Worm (Caenorhabditis elegans) whole organism, young adult: Measurements from ENCODE around the gene maa-1.

Experiments
- B0261.1 ChIP-seq: sonication (generic microtip); optimal IDR thresholded peaks from 2 replicates; lab custom pipeline; 2016; ENCODE audit warnings: mild to moderate bottlenecking, missing genetic modification characterization, moderate library complexity, missing compliant biosample characterization
- C17E4.6 ChIP-seq: fragments of 200-800 bp; sonication (Bioruptor generic); IDR thresholded peaks from 2 replicates; pipeline ENCODE4 v1.3.6; 2022; ENCODE audit warnings: missing genetic modification reagents, missing genetic modification characterization, missing compliant biosample characterization
- D2030.7 ChIP-seq: fragments of 200-800 bp; sonication (Bioruptor generic); IDR thresholded peaks from 2 replicates; pipeline ENCODE4 v1.3.6; 2022; ENCODE audit warnings: missing genetic modification reagents, missing genetic modification characterization, missing compliant biosample characterization
- F10E7.11 ChIP-seq: sonication (generic microtip); optimal IDR thresholded peaks from 2 replicates; lab custom pipeline; 2017; ENCODE audit warnings: mild to moderate bottlenecking, missing genetic modification characterization, moderate library complexity, missing compliant biosample characterization
- F37B4.10 ChIP-seq: fragments of 200-800 bp; sonication (Bioruptor generic); IDR thresholded peaks from 2 replicates; pipeline ENCODE4 v1.3.6; 2022; ENCODE audit warnings: missing genetic modification characterization, missing compliant biosample characterization
- F39B2.1 ChIP-seq: fragments of 200-800 bp; sonication (Bioruptor generic); IDR thresholded peaks from 2 replicates; pipeline ENCODE4 v1.3.6; 2022; ENCODE audit warnings: missing genetic modification reagents, missing genetic modification characterization, missing compliant biosample characterization
- F52B5.7 ChIP-seq: sonication (generic microtip); optimal IDR thresholded peaks from 2 replicates; lab custom pipeline; 2016; ENCODE audit warnings: mild to moderate bottlenecking, missing genetic modification characterization, missing compliant biosample characterization
- T07F8.4 ChIP-seq: sonication (generic microtip); optimal IDR thresholded peaks from 2 replicates; lab custom pipeline; 2016; ENCODE audit warnings: mild to moderate bottlenecking, missing genetic modification characterization, moderate library complexity, missing compliant biosample characterization
- T26A5.8 ChIP-seq: sonication (generic microtip); optimal IDR thresholded peaks from 2 replicates; lab custom pipeline; 2016; ENCODE audit warnings: missing genetic modification characterization, missing compliant biosample characterization
- Y53F4B.3 ChIP-seq: fragments of 200-800 bp; sonication (Bioruptor generic); IDR thresholded peaks from 2 replicates; pipeline ENCODE4 v1.3.6; 2022; ENCODE audit warnings: missing genetic modification reagents, missing genetic modification characterization, missing compliant biosample characterization
- Y67H2A.10 ChIP-seq: fragments of 200-800 bp; sonication (Bioruptor generic); conservative IDR thresholded peaks from 2 replicates; pipeline ENCODE4 v1.3.6; 2022; ENCODE audit warnings: missing genetic modification reagents, missing genetic modification characterization, missing compliant biosample characterization
- Y95B8A.8 ChIP-seq: fragments of 200-800 bp; sonication (Bioruptor generic); IDR thresholded peaks from 2 replicates; pipeline ENCODE4 v1.3.6; 2022; ENCODE audit warnings: missing genetic modification reagents, missing genetic modification characterization, missing compliant biosample characterization
- akir-1 ChIP-seq: fragments of 200-800 bp; sonication (Bioruptor generic); optimal IDR thresholded peaks from 2 replicates; lab custom pipeline; 2018; ENCODE audit warnings: mild to moderate bottlenecking, missing genetic modification characterization, moderate library complexity, missing compliant biosample characterization
- athp-1 ChIP-seq: sonication (generic microtip); optimal IDR thresholded peaks from 2 replicates; lab custom pipeline; 2017; ENCODE audit warnings: mild to moderate bottlenecking, missing genetic modification characterization, missing compliant biosample characterization
- attf-6 ChIP-seq: fragments of 200-800 bp; sonication (Bioruptor generic); IDR thresholded peaks from 2 replicates; pipeline ENCODE4 v1.3.6; 2022; ENCODE audit warnings: missing genetic modification reagents, missing genetic modification characterization, missing compliant biosample characterization
- cebp-1 ChIP-seq, 2 experiments: fragments of 200-800 bp in 1 of 2; sonication (Bioruptor generic) in 1 of 2; sonication (generic microtip) in 1 of 2; IDR thresholded peaks in 1 of 2; optimal IDR thresholded peaks in 1 of 2; 2 replicates each; pipeline versions ENCODE4 v1.3.6 to Lab custom; 2017 to 2022; ENCODE audit warnings: missing compliant biosample characterization in 2 of 2, missing genetic modification characterization in 2 of 2, mild to moderate bottlenecking in 1 of 2, missing genetic modification reagents in 1 of 2, moderate library complexity in 1 of 2
- ceh-27 ChIP-seq: fragments of 200-800 bp; sonication (Bioruptor generic); optimal IDR thresholded peaks from 2 replicates; lab custom pipeline; 2018; ENCODE audit warnings: mild to moderate bottlenecking, missing genetic modification characterization, moderate library complexity, missing compliant biosample characterization
- ceh-40 ChIP-seq: fragments of 200-800 bp; sonication (Bioruptor generic); IDR thresholded peaks from 2 replicates; pipeline ENCODE4 v1.3.6; 2022; ENCODE audit warnings: missing genetic modification characterization, missing compliant biosample characterization
- ceh-58 ChIP-seq: fragments of 200-800 bp; sonication (Bioruptor generic); IDR thresholded peaks from 2 replicates; pipeline ENCODE4 v1.3.6; 2022; ENCODE audit warnings: missing genetic modification characterization, missing compliant biosample characterization
- chd-7 ChIP-seq: sonication (generic microtip); optimal IDR thresholded peaks from 2 replicates; lab custom pipeline; 2016; ENCODE audit warnings: mild to moderate bottlenecking, missing genetic modification characterization, moderate library complexity, missing compliant biosample characterization
- die-1 ChIP-seq: sonication (generic microtip); optimal IDR thresholded peaks from 2 replicates; lab custom pipeline; 2016; ENCODE audit warnings: missing genotype, mild to moderate bottlenecking, missing genetic modification characterization, missing compliant biosample characterization
- dox-1 ChIP-seq: fragments of 200-800 bp; sonication (Bioruptor generic); IDR thresholded peaks from 2 replicates; pipeline ENCODE4 v1.3.6; 2022; ENCODE audit warnings: missing genetic modification reagents, missing genetic modification characterization, missing compliant biosample characterization
- dpff-1 ChIP-seq: sonication (generic microtip); optimal IDR thresholded peaks from 2 replicates; lab custom pipeline; 2017; ENCODE audit warnings: mild to moderate bottlenecking, missing genetic modification characterization, missing compliant biosample characterization
- efl-1 ChIP-seq: fragments of 150-350 bp; optimal IDR thresholded peaks from 2 replicates; lab custom pipeline; 2014; ENCODE audit warnings: missing biosample characterization, missing genetic modification reagents, missing genetic modification characterization
- egrh-3 ChIP-seq: fragments of 200-800 bp; sonication (Bioruptor generic); IDR thresholded peaks from 2 replicates; pipeline ENCODE4 v1.3.6; 2022; ENCODE audit warnings: missing genetic modification reagents, missing genetic modification characterization, missing compliant biosample characterization
- fkh-3 ChIP-seq: sonication (generic microtip); optimal IDR thresholded peaks from 2 replicates; lab custom pipeline; 2016; ENCODE audit warnings: mild to moderate bottlenecking, missing genetic modification characterization, missing compliant biosample characterization
- him-1 ChIP-seq: sonication (generic microtip); optimal IDR thresholded peaks from 2 replicates; lab custom pipeline; 2016; ENCODE audit warnings: missing genotype, missing genetic modification reagents, missing genetic modification characterization, missing compliant biosample characterization
- hrde-1 ChIP-seq: sonication (generic microtip); optimal IDR thresholded peaks from 2 replicates; lab custom pipeline; 2016; ENCODE audit warnings: missing genetic modification characterization, mild to moderate bottlenecking, missing compliant biosample characterization, moderate library complexity, missing genotype, missing genetic modification reagents, borderline replicate concordance
- hsf-1 ChIP-seq: fragments of 200-800 bp; sonication (Bioruptor generic); IDR thresholded peaks from 2 replicates; pipeline ENCODE4 v1.3.6; 2022; ENCODE audit warnings: missing genetic modification reagents, missing genetic modification characterization, missing compliant biosample characterization
- lag-1 ChIP-seq: fragments of 200-800 bp; sonication (Bioruptor generic); IDR thresholded peaks from 2 replicates; pipeline ENCODE4 v1.3.6; 2022; ENCODE audit warnings: missing genetic modification reagents, missing genetic modification characterization, missing compliant biosample characterization
- lin-40 ChIP-seq: sonication (generic microtip); optimal IDR thresholded peaks from 2 replicates; lab custom pipeline; 2016; ENCODE audit warnings: missing genetic modification characterization, mild to moderate bottlenecking, missing compliant biosample characterization, missing genotype, missing genetic modification reagents
- lin-54 ChIP-seq: fragments of 200-800 bp; sonication (Bioruptor generic); optimal IDR thresholded peaks from 2 replicates; lab custom pipeline; 2018; ENCODE audit warnings: mild to moderate bottlenecking, missing genetic modification characterization, missing compliant biosample characterization
- nfya-1 ChIP-seq: sonication (generic microtip); optimal IDR thresholded peaks from 2 replicates; lab custom pipeline; 2017; ENCODE audit warnings: antibody characterized with exemption, missing compliant biosample characterization, missing genetic modification characterization, borderline replicate concordance; ENCODE audit not compliant: insufficient read depth
- nfya-2 ChIP-seq: fragments of 200-800 bp; sonication (Bioruptor generic); IDR thresholded peaks from 2 replicates; pipeline ENCODE4 v1.3.6; 2022; ENCODE audit warnings: missing genetic modification reagents, missing genetic modification characterization, missing compliant biosample characterization
- nhr-120 ChIP-seq: fragments of 200-800 bp; sonication (Bioruptor generic); IDR thresholded peaks from 2 replicates; pipeline ENCODE4 v1.3.6; 2022; ENCODE audit warnings: missing genetic modification characterization, missing compliant biosample characterization
- nhr-179 ChIP-seq: sonication (generic microtip); optimal IDR thresholded peaks from 2 replicates; lab custom pipeline; 2016; ENCODE audit warnings: mild to moderate bottlenecking, missing genetic modification characterization, missing compliant biosample characterization
- nhr-27 ChIP-seq: fragments of 200-800 bp; sonication (Bioruptor generic); optimal IDR thresholded peaks from 2 replicates; lab custom pipeline; 2018; ENCODE audit warnings: mild to moderate bottlenecking, missing genetic modification characterization, moderate library complexity, missing compliant biosample characterization
- nhr-80 ChIP-seq: sonication (generic microtip); optimal IDR thresholded peaks from 2 replicates; lab custom pipeline; 2016; ENCODE audit warnings: missing genetic modification characterization, missing compliant biosample characterization
- nhr-90 ChIP-seq: sonication (generic microtip); optimal IDR thresholded peaks from 2 replicates; lab custom pipeline; 2016; ENCODE audit warnings: missing genotype, mild to moderate bottlenecking, missing genetic modification characterization, missing compliant biosample characterization
- rpc-1 ChIP-seq, 2 experiments: fragments of 150-350 bp in 1 of 2; sonication (generic microtip) in 1 of 2; optimal IDR thresholded peaks; 2 replicates each; lab custom pipeline; 2014 to 2018; ENCODE audit warnings: missing biosample characterization in 1 of 2, missing genetic modification characterization in 1 of 2, missing genetic modification reagents in 1 of 2, missing genotype in 1 of 2
- snpc-1.3 ChIP-seq: sonication (generic microtip); optimal IDR thresholded peaks from 2 replicates; lab custom pipeline; 2017; ENCODE audit warnings: missing genetic modification characterization, mild to moderate bottlenecking, missing compliant biosample characterization, antibody characterized with exemption, moderate library complexity, missing genotype, missing genetic modification reagents; ENCODE audit not compliant: insufficient read depth
- somi-1 ChIP-seq: fragments of 200-800 bp; sonication (Bioruptor generic); optimal IDR thresholded peaks from 2 replicates; lab custom pipeline; 2018; ENCODE audit warnings: mild to moderate bottlenecking, missing genetic modification characterization, missing compliant biosample characterization
- sptf-2 ChIP-seq: fragments of 200-800 bp; sonication (Bioruptor generic); optimal IDR thresholded peaks from 2 replicates; lab custom pipeline; 2018; ENCODE audit warnings: mild to moderate bottlenecking, missing genetic modification characterization, missing compliant biosample characterization
- tbx-9 ChIP-seq: sonication (generic microtip); optimal IDR thresholded peaks from 2 replicates; lab custom pipeline; 2016; ENCODE audit warnings: borderline replicate concordance, missing genetic modification characterization, inconsistent platforms, missing compliant biosample characterization
- unc-130 ChIP-seq: sonication (generic microtip); optimal IDR thresholded peaks from 2 replicates; lab custom pipeline; 2016; ENCODE audit warnings: missing genetic modification reagents, missing genetic modification characterization, missing compliant biosample characterization
- unc-62 ChIP-seq: fragments of 150-350 bp; optimal IDR thresholded peaks from 2 replicates; lab custom pipeline; 2014; ENCODE audit warnings: missing biosample characterization, missing genetic modification reagents, missing genetic modification characterization
- ztf-22 ChIP-seq: fragments of 200-800 bp; sonication (Bioruptor generic); optimal IDR thresholded peaks from 2 replicates; lab custom pipeline; 2018; ENCODE audit warnings: mild to moderate bottlenecking, missing genetic modification characterization, moderate library complexity, missing compliant biosample characterization
- ztf-25 ChIP-seq: fragments of 200-800 bp; sonication (Bioruptor generic); IDR thresholded peaks from 2 replicates; pipeline ENCODE4 v1.3.6; 2022; ENCODE audit warnings: missing genetic modification reagents, missing genetic modification characterization, missing compliant biosample characterization
- ztf-3 ChIP-seq: fragments of 200-800 bp; sonication (Bioruptor generic); optimal IDR thresholded peaks from 2 replicates; lab custom pipeline; 2018; ENCODE audit warnings: mild to moderate bottlenecking, missing genetic modification characterization, missing compliant biosample characterization

The maa-1 gene

ce11 chrIII:11870009-11870408, 47.7 kb upstream of the maa-1 start (continued):
- TF ChIP-seq akir-1: no peak
- no peak for TF ChIP-seq nfya-1 (tag; lab: Kevin White, UChicago)
- TF ChIP-seq F10E7.11 (tag; lab: Kevin White, UChicago): no peak
- TF ChIP-seq efl-1: no peak
- TF ChIP-seq T07F8.4 (tag; lab: Kevin White, UChicago): no peak
- peak; percentile 1 for TF ChIP-seq lin-54
- TF ChIP-seq C17E4.6 (GFP tag; lab: Robert Waterston, UW): no peak
- TF ChIP-seq Y53F4B.3 (GFP tag; lab: Robert Waterston, UW): no peak
- no peak for TF ChIP-seq unc-62 (GFP tag; lab: Kevin White, UChicago)
- no peak for TF ChIP-seq D2030.7
- no peak for TF ChIP-seq T26A5.8 (tag; lab: Kevin White, UChicago)
- no peak for TF ChIP-seq athp-1 (tag; lab: Kevin White, UChicago)
- no peak for TF ChIP-seq Y95B8A.8 (GFP tag; lab: Robert Waterston, UW)
- peak; percentile 78 for TF ChIP-seq lin-40 (tag; lab: Kevin White, UChicago)
- no peak for TF ChIP-seq attf-6 (GFP tag; lab: Robert Waterston, UW)
- TF ChIP-seq unc-130: no peak
- TF ChIP-seq dox-1: peak; percentile 89
- TF ChIP-seq egrh-3 (GFP tag; lab: Robert Waterston, UW): no peak
- TF ChIP-seq nhr-27 (tag; lab: Kevin White, UChicago): no peak
- TF ChIP-seq Y67H2A.10 (GFP tag; lab: Robert Waterston, UW): peak; percentile 49; the same call in 1 of the 2 replicates
- TF ChIP-seq nhr-90: peak; percentile 12
- peak; percentile 93 for TF ChIP-seq ceh-27
- TF ChIP-seq F39B2.1 (GFP tag; lab: Robert Waterston, UW): no peak
- no peak for TF ChIP-seq F37B4.10 (GFP tag; lab: Robert Waterston, UW)
- no peak for TF ChIP-seq snpc-1.3
- TF ChIP-seq somi-1 (GFP tag; lab: Kevin White, UChicago): peak; percentile 44
- TF ChIP-seq cebp-1 (GFP tag; IDR thresholded peaks at IDR 0.05; lab: Robert Waterston, UW): peak; percentile 53; the same call in 1 of the 2 replicates
- peak; percentile 78 for TF ChIP-seq cebp-1 (tag; optimal IDR thresholded peaks at IDR 0.05; lab: Kevin White, UChicago)
- TF ChIP-seq nhr-80 (tag; lab: Kevin White, UChicago): peak; percentile 88
- TF ChIP-seq tbx-9 (tag; lab: Kevin White, UChicago): no peak
- no peak for TF ChIP-seq rpc-1 (optimal IDR thresholded peaks at IDR 0.05; lab: Kevin White, UChicago)
- no peak for TF ChIP-seq rpc-1 (tag; optimal IDR thresholded peaks at IDR 0.05; lab: Kevin White, UChicago)
- TF ChIP-seq F52B5.7 (tag; lab: Kevin White, UChicago): no peak
- no peak for TF ChIP-seq lag-1
- TF ChIP-seq ztf-3 (GFP tag; lab: Kevin White, UChicago): no peak
- no peak for TF ChIP-seq fkh-3
- TF ChIP-seq nhr-120 (GFP tag; lab: Robert Waterston, UW): no peak
- TF ChIP-seq chd-7: peak; percentile 39
- no peak for TF ChIP-seq ceh-58
- TF ChIP-seq ceh-40: 0 out of 2 replicates have a peak, but pooled peaks have one; percentile 28
- no peak for TF ChIP-seq sptf-2 (GFP tag; lab: Kevin White, UChicago)
- no peak for TF ChIP-seq hsf-1 (GFP tag; lab: Robert Waterston, UW)
- no peak for TF ChIP-seq die-1 (tag; lab: Kevin White, UChicago)
- TF ChIP-seq nhr-179 (tag; lab: Kevin White, UChicago): no peak
- TF ChIP-seq B0261.1 (tag; lab: Kevin White, UChicago): no peak
- TF ChIP-seq ztf-25 (GFP tag; lab: Robert Waterston, UW): no peak
- TF ChIP-seq hrde-1 (tag; lab: Kevin White, UChicago): no peak
- TF ChIP-seq nfya-2 (GFP tag; lab: Robert Waterston, UW): no peak
- no peak for TF ChIP-seq ztf-22 (GFP tag; lab: Kevin White, UChicago)
- TF ChIP-seq him-1 (tag; lab: Kevin White, UChicago): no peak
- no peak for TF ChIP-seq dpff-1 (tag; lab: Kevin White, UChicago)
